Worm (Caenorhabditis elegans) whole organism, L4 larva: ENCODE data around the gene ZC155.2.

Experiments used
- aly-2 ChIP-seq: sonication (generic microtip); optimal IDR thresholded peaks from 2 replicates; lab custom pipeline; 2018; ENCODE audit warnings: missing biosample characterization, missing genetic modification characterization
- fos-1 ChIP-seq: fragments of 150-350 bp; optimal IDR thresholded peaks from 2 replicates; lab custom pipeline; 2014; ENCODE audit warnings: missing biosample characterization, missing genetic modification characterization
- hlh-30 ChIP-seq: sonication (generic microtip); optimal IDR thresholded peaks from 2 replicates; lab custom pipeline; 2017; ENCODE audit warnings: antibody characterized with exemption, mild to moderate bottlenecking, missing genetic modification characterization, missing compliant biosample characterization; ENCODE audit not compliant: insufficient read depth
- snpc-4 ChIP-seq: fragments of 150-350 bp; optimal IDR thresholded peaks from 2 replicates; lab custom pipeline; 2014; ENCODE audit warnings: missing biosample characterization, missing genetic modification characterization
- unc-62 ChIP-seq, 3 experiments: fragments of 150-350 bp in 1 of 3; sonication (generic microtip); optimal IDR thresholded peaks in 2 of 3; peaks in 1 of 3; 1 replicate in 1 of 3; 2 replicates in 2 of 3; lab custom pipeline; 2014 to 2017; ENCODE audit warnings: missing biosample characterization in 3 of 3, missing genetic modification characterization in 3 of 3, missing genetic modification reagents in 3 of 3, missing genotype in 1 of 3

DNA sequence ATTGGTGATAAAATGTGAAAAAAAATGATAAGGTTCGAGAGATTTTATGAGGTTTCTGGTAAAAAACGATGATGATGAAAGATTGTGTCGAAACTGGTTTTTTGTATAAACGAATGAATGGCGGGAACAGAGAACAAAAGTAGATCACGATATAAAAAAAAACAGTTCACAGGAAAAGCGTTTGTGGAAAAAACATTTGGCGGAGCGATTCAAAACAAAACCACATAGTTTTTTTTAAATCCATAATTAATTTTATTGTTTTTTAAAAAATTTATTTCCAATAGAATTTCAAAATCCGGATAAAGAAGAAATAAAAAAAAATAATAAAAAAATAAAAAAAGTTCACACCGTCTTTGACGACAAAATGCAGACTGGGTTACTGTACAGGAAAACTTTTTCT is 3.4 kb upstream of the ZC155.2 start, which contains the start of gene ZC155.4:
- TF ChIP-seq hlh-30 (tag; lab: Kevin White, UChicago) (no peak), unc-62 (GFP tag; optimal IDR thresholded peaks at IDR 0.05 in 1 of 2; lab: Kevin White, UChicago) (no peak), unc-62 (tag; optimal IDR thresholded peaks at IDR 0.05; lab: Kevin White, UChicago) (no peak), fos-1 (no peak), aly-2 (tag; lab: Kevin White, UChicago) (no peak), snpc-4 (tag; lab: Kevin White, UChicago) (no peak)
